Worm (Caenorhabditis elegans) whole organism, young adult: Measurements from ENCODE around the gene set-2.

Experiments used
- B0035.1 ChIP-seq: sonication (generic microtip); optimal IDR thresholded peaks from 2 replicates; lab custom pipeline; 2016; ENCODE audit warnings: missing genetic modification characterization, mild to moderate bottlenecking, missing compliant biosample characterization, missing genotype, missing genetic modification reagents
- attf-3 ChIP-seq: fragments of 200-800 bp; sonication (Bioruptor generic); conservative IDR thresholded peaks from 2 replicates; pipeline ENCODE4 v1.3.6; 2022; ENCODE audit warnings: missing genetic modification reagents, missing genetic modification characterization, missing compliant biosample characterization
- ccch-3 ChIP-seq: fragments of 200-800 bp; sonication (Bioruptor generic); optimal IDR thresholded peaks from 2 replicates; lab custom pipeline; 2018; ENCODE audit warnings: mild to moderate bottlenecking, missing genetic modification characterization, missing compliant biosample characterization
- ceh-100 ChIP-seq: fragments of 200-800 bp; sonication (Bioruptor generic); IDR thresholded peaks from 2 replicates; pipeline ENCODE4 v1.3.6; 2022; ENCODE audit warnings: missing genetic modification reagents, missing genetic modification characterization, missing compliant biosample characterization
- egl-44 ChIP-seq: fragments of 200-800 bp; sonication (Bioruptor generic); IDR thresholded peaks from 2 replicates; pipeline ENCODE4 v1.3.6; 2022; ENCODE audit warnings: missing genetic modification reagents, missing genetic modification characterization, missing compliant biosample characterization
- rec-8 ChIP-seq, 2 experiments: sonication (generic microtip); optimal IDR thresholded peaks; 2 replicates each; lab custom pipeline; 2016; ENCODE audit warnings: mild to moderate bottlenecking in 2 of 2, missing genetic modification characterization in 2 of 2, missing genetic modification reagents in 2 of 2, missing genotype in 2 of 2, missing biosample characterization in 1 of 2, missing compliant biosample characterization in 1 of 2, moderate library complexity in 1 of 2

- TF ChIP-seq attf-3 (GFP tag; lab: Robert Waterston, UW), result no peak
- TF ChIP-seq ccch-3 (GFP tag; lab: Kevin White, UChicago), result no peak
- no peak for TF ChIP-seq B0035.1 (tag; lab: Kevin White, UChicago)
- no peak for TF ChIP-seq ceh-100 (GFP tag; lab: Robert Waterston, UW)
- TF ChIP-seq rec-8 (tag; optimal IDR thresholded peaks at IDR 0.05; lab: Kevin White, UChicago), result no peak
- TF ChIP-seq egl-44, result no peak
Observed at ce11 chrIII:4873395-4873794, 56.6 kb downstream of the set-2 start.
